Fruit fly (Drosophila melanogaster) whole organism, prepupa: ENCODE measurements around the gene pont.

Experiments
- Blimp-1 ChIP-seq: fragments of 200-800 bp; sonication (Bioruptor generic); optimal IDR thresholded peaks from 3 replicates; lab custom pipeline; 2017; ENCODE audit warnings: missing biosample characterization, missing genetic modification characterization, mild to moderate bottlenecking, moderate library complexity, missing genetic modification reagents
- CG10669 ChIP-seq: fragments of 200-800 bp; sonication (Bioruptor generic); optimal IDR thresholded peaks from 3 replicates; lab custom pipeline; 2018; ENCODE audit warnings: missing biosample characterization, mild to moderate bottlenecking, missing genetic modification characterization, moderate library complexity
- CG11294 ChIP-seq: fragments of 200-800 bp; sonication (Bioruptor generic); IDR thresholded peaks from 2 replicates; pipeline ENCODE4 v1.3.6; 2022; ENCODE audit warnings: missing biosample characterization, missing genetic modification characterization
- CG11762 ChIP-seq: fragments of 200-800 bp; sonication (Bioruptor generic); optimal IDR thresholded peaks from 3 replicates; lab custom pipeline; 2016; ENCODE audit warnings: missing biosample characterization, missing genetic modification characterization; ENCODE audit not compliant: insufficient read depth
- CG11902 ChIP-seq: fragments of 200-800 bp; sonication (Bioruptor generic); optimal IDR thresholded peaks from 3 replicates; lab custom pipeline; 2016; ENCODE audit warnings: missing biosample characterization, missing genetic modification characterization
- CG15336 ChIP-seq: fragments of 200-800 bp; sonication (Bioruptor generic); IDR thresholded peaks from 2 replicates; pipeline ENCODE4 v1.3.6; 2022; ENCODE audit warnings: missing biosample characterization, missing genetic modification characterization
- CG16779 ChIP-seq: fragments of 200-800 bp; sonication (Bioruptor generic); optimal IDR thresholded peaks from 3 replicates; lab custom pipeline; 2017; ENCODE audit warnings: missing biosample characterization, mild to moderate bottlenecking, missing genetic modification characterization
- CG3032 ChIP-seq: fragments of 200-800 bp; optimal IDR thresholded peaks from 2 replicates; lab custom pipeline; 2019; ENCODE audit warnings: missing biosample characterization, mild to moderate bottlenecking, missing genetic modification characterization, moderate library complexity
- CG31627 ChIP-seq: fragments of 200-800 bp; sonication (Bioruptor generic); optimal IDR thresholded peaks from 3 replicates; lab custom pipeline; 2016; ENCODE audit warnings: missing biosample characterization, missing genetic modification characterization
- CG32006 ChIP-seq: fragments of 200-800 bp; sonication (Bioruptor generic); optimal IDR thresholded peaks from 3 replicates; lab custom pipeline; 2017; ENCODE audit warnings: missing biosample characterization, mild to moderate bottlenecking, missing genetic modification characterization
- CG34406 ChIP-seq: fragments of 200-800 bp; sonication (Bioruptor generic); optimal IDR thresholded peaks from 3 replicates; lab custom pipeline; 2016; ENCODE audit warnings: missing biosample characterization, missing genetic modification characterization
- CG3919 ChIP-seq: fragments of 200-800 bp; sonication (Bioruptor generic); optimal IDR thresholded peaks from 3 replicates; lab custom pipeline; 2016; ENCODE audit warnings: missing biosample characterization, missing genetic modification characterization
- CG4318 ChIP-seq: fragments of 200-800 bp; sonication (Bioruptor generic); optimal IDR thresholded peaks from 3 replicates; lab custom pipeline; 2017; ENCODE audit warnings: missing biosample characterization, mild to moderate bottlenecking, missing genetic modification characterization
- CG6163 ChIP-seq: fragments of 200-800 bp; sonication (Bioruptor generic); IDR thresholded peaks from 3 replicates; pipeline ENCODE4 v1.3.6; 2022; ENCODE audit warnings: missing biosample characterization, missing genetic modification characterization
- CG6276 ChIP-seq: fragments of 200-800 bp; sonication (Bioruptor generic); optimal IDR thresholded peaks from 2 replicates; lab custom pipeline; 2017; ENCODE audit warnings: missing biosample characterization, mild to moderate bottlenecking, missing genetic modification characterization
- CG6792 ChIP-seq: fragments of 200-800 bp; sonication (Bioruptor generic); optimal IDR thresholded peaks from 3 replicates; lab custom pipeline; 2016; ENCODE audit warnings: missing biosample characterization, missing genetic modification characterization
- CG6808 ChIP-seq: fragments of 200-800 bp; sonication (Bioruptor generic); optimal IDR thresholded peaks from 3 replicates; lab custom pipeline; 2017; ENCODE audit warnings: missing biosample characterization, missing genetic modification characterization, mild to moderate bottlenecking, moderate library complexity, missing genetic modification reagents
- CG6854 ChIP-seq: fragments of 200-800 bp; sonication (Bioruptor generic); optimal IDR thresholded peaks from 2 replicates; lab custom pipeline; 2017; ENCODE audit warnings: missing biosample characterization, mild to moderate bottlenecking, missing genetic modification characterization
- CG7368 ChIP-seq: fragments of 200-800 bp; sonication (Bioruptor generic); optimal IDR thresholded peaks from 3 replicates; lab custom pipeline; 2016; ENCODE audit warnings: missing biosample characterization, missing genetic modification characterization
- CG8119 ChIP-seq: fragments of 200-800 bp; sonication (Bioruptor generic); IDR thresholded peaks from 3 replicates; pipeline ENCODE4 v1.3.6; 2022; ENCODE audit warnings: missing biosample characterization, missing genetic modification characterization
- CG9139 ChIP-seq: fragments of 200-800 bp; sonication (Bioruptor generic); optimal IDR thresholded peaks from 3 replicates; lab custom pipeline; 2017; ENCODE audit warnings: missing biosample characterization, mild to moderate bottlenecking, missing genetic modification characterization
- Eip75B ChIP-seq: fragments of 200-800 bp; sonication (Bioruptor generic); optimal IDR thresholded peaks from 3 replicates; lab custom pipeline; 2016; ENCODE audit warnings: missing biosample characterization, missing genetic modification characterization
- Eip93F ChIP-seq: fragments of 200-800 bp; sonication (Bioruptor generic); optimal IDR thresholded peaks from 2 replicates; lab custom pipeline; 2016; ENCODE audit warnings: missing biosample characterization, mild to moderate bottlenecking, missing genetic modification characterization
- Ets21C ChIP-seq: fragments of 200-800 bp; sonication (Bioruptor generic); optimal IDR thresholded peaks from 3 replicates; lab custom pipeline; 2016; ENCODE audit warnings: missing biosample characterization, missing genetic modification characterization
- Gug ChIP-seq: fragments of 200-800 bp; sonication (Bioruptor generic); IDR thresholded peaks from 2 replicates; pipeline ENCODE4 v1.3.6; 2022; ENCODE audit warnings: missing biosample characterization, missing genetic modification characterization
- Hr39 ChIP-seq: fragments of 200-800 bp; sonication (Bioruptor generic); optimal IDR thresholded peaks from 2 replicates; lab custom pipeline; 2016; ENCODE audit warnings: missing biosample characterization, missing genetic modification characterization
- Lpt ChIP-seq: fragments of 200-800 bp; sonication (Bioruptor generic); optimal IDR thresholded peaks from 3 replicates; lab custom pipeline; 2016; ENCODE audit warnings: missing biosample characterization, missing genetic modification characterization
- Met ChIP-seq: fragments of 200-800 bp; sonication (Bioruptor generic); optimal IDR thresholded peaks from 3 replicates; lab custom pipeline; 2016; ENCODE audit warnings: missing biosample characterization, missing genetic modification characterization
- OdsH ChIP-seq: fragments of 200-800 bp; sonication (Bioruptor generic); optimal IDR thresholded peaks from 3 replicates; lab custom pipeline; 2016; ENCODE audit warnings: missing biosample characterization, missing genetic modification characterization
- Smox ChIP-seq: fragments of 200-800 bp; sonication (Bioruptor generic); optimal IDR thresholded peaks from 3 replicates; lab custom pipeline; 2016; ENCODE audit warnings: missing biosample characterization, missing genetic modification characterization
- Sox102F ChIP-seq: fragments of 200-800 bp; sonication (Bioruptor generic); optimal IDR thresholded peaks from 2 replicates; lab custom pipeline; 2016; ENCODE audit warnings: missing biosample characterization, mild to moderate bottlenecking, missing genetic modification characterization
- Sox14 ChIP-seq: fragments of 200-800 bp; sonication (Bioruptor generic); optimal IDR thresholded peaks from 3 replicates; lab custom pipeline; 2016; ENCODE audit warnings: missing biosample characterization, missing genetic modification characterization
- Sox15 ChIP-seq: fragments of 200-800 bp; sonication (Bioruptor generic); optimal IDR thresholded peaks from 3 replicates; lab custom pipeline; 2016; ENCODE audit warnings: missing biosample characterization, missing genetic modification characterization
- achi ChIP-seq: fragments of 200-800 bp; sonication (Bioruptor generic); optimal IDR thresholded peaks from 3 replicates; lab custom pipeline; 2016; ENCODE audit warnings: missing biosample characterization, missing genetic modification characterization
- acj6 ChIP-seq: fragments of 200-800 bp; sonication (Bioruptor generic); optimal IDR thresholded peaks from 3 replicates; lab custom pipeline; 2016; ENCODE audit warnings: missing biosample characterization, missing genetic modification characterization
- esn ChIP-seq: fragments of 200-800 bp; sonication (Bioruptor generic); optimal IDR thresholded peaks from 2 replicates; lab custom pipeline; 2016; ENCODE audit warnings: missing biosample characterization, mild to moderate bottlenecking, missing genetic modification characterization, moderate library complexity
- fd59A ChIP-seq: fragments of 200-800 bp; sonication (Bioruptor generic); optimal IDR thresholded peaks from 2 replicates; lab custom pipeline; 2017; ENCODE audit warnings: missing biosample characterization, mild to moderate bottlenecking, missing genetic modification characterization, missing genetic modification reagents
- fd85E ChIP-seq: fragments of 200-800 bp; sonication (Bioruptor generic); optimal IDR thresholded peaks from 3 replicates; lab custom pipeline; 2016; ENCODE audit warnings: missing biosample characterization, missing genetic modification characterization
- fkh ChIP-seq: fragments of 200-800 bp; sonication (Bioruptor generic); optimal IDR thresholded peaks from 3 replicates; lab custom pipeline; 2017; ENCODE audit warnings: missing biosample characterization, mild to moderate bottlenecking, missing genetic modification characterization, moderate library complexity
- lz ChIP-seq: fragments of 200-800 bp; sonication (Bioruptor generic); optimal IDR thresholded peaks from 3 replicates; lab custom pipeline; 2016; ENCODE audit warnings: missing biosample characterization, missing genetic modification characterization
- pdm3 ChIP-seq: fragments of 200-800 bp; sonication (Bioruptor generic); optimal IDR thresholded peaks from 3 replicates; lab custom pipeline; 2016; ENCODE audit warnings: missing biosample characterization, missing genetic modification characterization
- spab ChIP-seq: fragments of 200-800 bp; sonication (Bioruptor generic); optimal IDR thresholded peaks from 2 replicates; lab custom pipeline; 2017; ENCODE audit warnings: missing biosample characterization, mild to moderate bottlenecking, missing genetic modification characterization, missing genetic modification reagents
- ss ChIP-seq, 2 experiments: fragments of 200-800 bp; sonication (Bioruptor generic); optimal IDR thresholded peaks; 2 replicates in 1 of 2; 3 replicates in 1 of 2; lab custom pipeline; 2017 to 2018; ENCODE audit warnings: mild to moderate bottlenecking in 2 of 2, missing biosample characterization in 2 of 2, missing genetic modification characterization in 2 of 2, moderate library complexity in 1 of 2
- svp ChIP-seq: fragments of 200-800 bp; sonication (Bioruptor generic); peaks from one replicate; lab custom pipeline; 2016; ENCODE audit warnings: missing biosample characterization, missing genetic modification characterization
- vri ChIP-seq: fragments of 200-800 bp; sonication (Bioruptor generic); optimal IDR thresholded peaks from 3 replicates; lab custom pipeline; 2016; ENCODE audit warnings: missing biosample characterization, mild to moderate bottlenecking, missing genetic modification characterization

Gene pont

dm6 chr3R:10268865-10269442 is 7.0 kb downstream of the pont start (continued):
- TF ChIP-seq Sox102F (GFP tag; lab: Kevin White, UChicago) (peak; percentile 86), Blimp-1 (peak; percentile 68), Eip93F (peak; percentile 64), acj6 (GFP tag; lab: Kevin White, UChicago) (peak; percentile 76), CG16779 (tag; lab: Kevin White, UChicago) (no peak), CG3032 (tag; lab: Kevin White, UChicago) (peak; percentile 57), fd59A (GFP tag; lab: Kevin White, UChicago) (peak; percentile 40), CG11902 (GFP tag; lab: Kevin White, UChicago) (peak; percentile 74), spab (peak; percentile 41), Sox15 (GFP tag; lab: Kevin White, UChicago) (peak; percentile 60), fkh (peak; percentile 26), CG11294 (GFP tag; lab: Robert Waterston, UW) (peak; percentile 79), CG6808 (GFP tag; lab: Kevin White, UChicago) (peak; percentile 39), CG7368 (GFP tag; lab: Kevin White, UChicago) (peak; percentile 73), CG6792 (GFP tag; lab: Kevin White, UChicago) (peak; percentile 74), CG4318 (GFP tag; lab: Kevin White, UChicago) (peak; percentile 62), Eip75B (GFP tag; lab: Kevin White, UChicago) (peak; percentile 72), vri (GFP tag; lab: Kevin White, UChicago) (peak; percentile 60), CG31627 (peak; percentile 93), svp (peak; percentile 92), CG6276 (GFP tag; lab: Kevin White, UChicago) (peak; percentile 58), CG15336 (GFP tag; lab: Robert Waterston, UW) (peak; percentile 77), CG9139 (GFP tag; lab: Kevin White, UChicago) (no peak), ss (GFP tag; optimal IDR thresholded peaks at IDR 0.05; lab: Kevin White, UChicago) (peak in 1 of 2 experiments; percentile 6), Met (GFP tag; lab: Kevin White, UChicago) (peak; percentile 89), CG32006 (GFP tag; lab: Kevin White, UChicago) (peak; percentile 66), Smox (peak; percentile 83), CG10669 (GFP tag; lab: Kevin White, UChicago) (peak; percentile 61), CG11762 (GFP tag; lab: Kevin White, UChicago) (peak; percentile 72), achi (GFP tag; lab: Kevin White, UChicago) (peak; percentile 75), OdsH (GFP tag; lab: Kevin White, UChicago) (peak; percentile 82), Hr39 (GFP tag; lab: Kevin White, UChicago) (peak; percentile 94), Lpt (GFP tag; lab: Kevin White, UChicago) (peak; percentile 56)

- TF ChIP-seq OdsH (GFP tag; lab: Kevin White, UChicago) (no peak), lz (GFP tag; lab: Kevin White, UChicago) (no peak), CG34406 (GFP tag; lab: Kevin White, UChicago) (peak; percentile 20), vri (GFP tag; lab: Kevin White, UChicago) (no peak), CG10669 (GFP tag; lab: Kevin White, UChicago) (peak; percentile 43), CG11902 (GFP tag; lab: Kevin White, UChicago) (no peak), CG6163 (GFP tag; lab: Robert Waterston, UW) (0 out of 3 replicates have a peak, but pooled peaks have one; percentile 32), acj6 (GFP tag; lab: Kevin White, UChicago) (peak; percentile 9), Smox (no peak), CG32006 (GFP tag; lab: Kevin White, UChicago) (peak; percentile 9), Sox15 (GFP tag; lab: Kevin White, UChicago) (no peak), fkh (no peak), CG8119 (GFP tag; lab: Robert Waterston, UW) (no peak), CG3032 (tag; lab: Kevin White, UChicago) (peak; percentile 47), CG6276 (GFP tag; lab: Kevin White, UChicago) (no peak), ss (GFP tag; optimal IDR thresholded peaks at IDR 0.05; lab: Kevin White, UChicago) (no peak), svp (no peak), esn (no peak), Hr39 (GFP tag; lab: Kevin White, UChicago) (peak; percentile 34), Blimp-1 (no peak), Met (GFP tag; lab: Kevin White, UChicago) (peak; percentile 25), fd59A (GFP tag; lab: Kevin White, UChicago) (peak; percentile 4), fd85E (no peak), Eip75B (GFP tag; lab: Kevin White, UChicago) (no peak), pdm3 (GFP tag; lab: Kevin White, UChicago) (peak; percentile 42), Sox14 (GFP tag; lab: Kevin White, UChicago) (peak; percentile 7), Eip93F (no peak), CG3919 (GFP tag; lab: Kevin White, UChicago) (no peak), CG6792 (GFP tag; lab: Kevin White, UChicago) (no peak), Gug (GFP tag; lab: Robert Waterston, UW) (no peak), Ets21C (GFP tag; lab: Kevin White, UChicago) (no peak), CG6854 (GFP tag; lab: Kevin White, UChicago) (no peak), CG31627 (peak; percentile 21)
Measured at dm6 chr3R:10269921-10270431, 8.1 kb downstream of the pont start.
